1 worm cellular context compared by ENCODE assay signal in genomic region chrX:2347962-2348361, ce11.
A peak's percentile ranks its signal among the peaks of the same experiment; 100 is the strongest.
TF ChIP-seq lines count a peak whose summit lies in the region.

No protein-coding gene starts in this region.

TF ChIP-seq in whole organism, L1 larva, 84 proteins besides CTCF, POLR2A, EP300 and RAD21 (continued from another document):
- TF ChIP-seq fkh-4 (tag; optimal IDR thresholded peaks at IDR 0.05; lab: Kevin White, UChicago; ENCODE audit: borderline replicate concordance), result no peak
- TF ChIP-seq ceh-82 (tag; optimal IDR thresholded peaks at IDR 0.05; lab: Kevin White, UChicago), result no peak
- TF ChIP-seq rnt-1 (tag; optimal IDR thresholded peaks at IDR 0.05; lab: Kevin White, UChicago), result peak; percentile 84
- peak; percentile 42 to 61 for TF ChIP-seq lsy-2 (tag; optimal IDR thresholded peaks at IDR 0.05; lab: Kevin White, UChicago)
- no peak for TF ChIP-seq fos-1 (tag; optimal IDR thresholded peaks at IDR 0.05; lab: Kevin White, UChicago)
- TF ChIP-seq fkh-10 (GFP tag; optimal IDR thresholded peaks at IDR 0.05; lab: Kevin White, UChicago), result no peak
- TF ChIP-seq C16A3.4 (tag; optimal IDR thresholded peaks at IDR 0.05; lab: Kevin White, UChicago), result no peak
- peak; percentile 76 for TF ChIP-seq lin-14 (GFP tag; optimal IDR thresholded peaks at IDR 0.05; lab: Kevin White, UChicago)
- TF ChIP-seq ztf-4 (tag; optimal IDR thresholded peaks at IDR 0.05; lab: Kevin White, UChicago), result peak; percentile 43
- TF ChIP-seq sup-37 (GFP tag; optimal IDR thresholded peaks at IDR 0.05; lab: Kevin White, UChicago), result no peak
- no peak for TF ChIP-seq nhr-77 (tag; optimal IDR thresholded peaks at IDR 0.05; lab: Kevin White, UChicago)
- TF ChIP-seq zip-4 (GFP tag; optimal IDR thresholded peaks at IDR 0.05; lab: Kevin White, UChicago), result no peak
- no peak for TF ChIP-seq tbx-2 (tag; optimal IDR thresholded peaks at IDR 0.05; lab: Kevin White, UChicago)
- peak; percentile 3 for TF ChIP-seq pag-3 (tag; optimal IDR thresholded peaks at IDR 0.05; lab: Kevin White, UChicago; ENCODE audit: borderline replicate concordance, insufficient read depth)
- no peak for TF ChIP-seq grh-1 (GFP tag; IDR thresholded peaks at IDR 0.05; lab: Robert Waterston, UW)
- no peak for TF ChIP-seq nhr-11 (tag; optimal IDR thresholded peaks at IDR 0.05; lab: Kevin White, UChicago)
- no peak for TF ChIP-seq irx-1 (tag; optimal IDR thresholded peaks at IDR 0.05; lab: Kevin White, UChicago)
- no peak for TF ChIP-seq lin-35 (GFP tag; optimal IDR thresholded peaks at IDR 0.05; lab: Kevin White, UChicago)
- no peak for TF ChIP-seq tlp-1 (tag; optimal IDR thresholded peaks at IDR 0.05; lab: Kevin White, UChicago)
